Fruit fly (Drosophila melanogaster) whole organism, embryonic: ENCODE results near the gene Ten-m.

Experiments
- CG6854 ChIP-seq: fragments of 200-800 bp; sonication (Bioruptor generic); optimal IDR thresholded peaks from 3 replicates; lab custom pipeline; 2017; ENCODE audit warnings: missing biosample characterization, mild to moderate bottlenecking, missing genetic modification characterization
- CG7963 ChIP-seq: fragments of 200-800 bp; sonication (Bioruptor generic); IDR thresholded peaks from 3 replicates; pipeline ENCODE4 v1.3.6; 2022; ENCODE audit warnings: missing biosample characterization, missing genetic modification characterization; ENCODE audit not compliant: partially characterized antibody
- Dll ChIP-seq: fragments of 200-800 bp; sonication (Bioruptor generic); IDR thresholded peaks from 4 replicates; pipeline ENCODE4 v1.3.6; 2022; ENCODE audit warnings: missing biosample characterization, missing genetic modification characterization; ENCODE audit not compliant: partially characterized antibody
- Hmx ChIP-seq: fragments of 200-800 bp; sonication (Bioruptor generic); optimal IDR thresholded peaks from 2 replicates; lab custom pipeline; 2016; ENCODE audit warnings: missing biosample characterization, missing genetic modification characterization
- Hr39 ChIP-seq: fragments of >200 bp; optimal IDR thresholded peaks from 2 replicates; lab custom pipeline; 2017
- Lim3 ChIP-seq: fragments of 200-800 bp; sonication (Bioruptor generic); IDR thresholded peaks from 2 replicates; pipeline ENCODE4 v1.3.6; 2022; ENCODE audit warnings: missing biosample characterization, missing genetic modification characterization
- Six4 ChIP-seq: fragments of 200-800 bp; sonication (Bioruptor generic); optimal IDR thresholded peaks from 2 replicates; lab custom pipeline; 2016; ENCODE audit warnings: missing biosample characterization, missing genetic modification characterization
- ato ChIP-seq: fragments of 200-800 bp; sonication (Bioruptor generic); IDR thresholded peaks from 2 replicates; pipeline ENCODE4 v1.3.6; 2022; ENCODE audit warnings: missing biosample characterization, missing genetic modification characterization; ENCODE audit not compliant: partially characterized antibody
- az2 ChIP-seq: fragments of 200-800 bp; sonication (Bioruptor generic); optimal IDR thresholded peaks from 3 replicates; lab custom pipeline; 2016; ENCODE audit warnings: missing biosample characterization, missing genetic modification characterization
- corto ChIP-seq: fragments of 200-800 bp; sonication (Bioruptor generic); optimal IDR thresholded peaks from 2 replicates; lab custom pipeline; 2016; ENCODE audit warnings: missing biosample characterization, mild to moderate bottlenecking, missing genetic modification characterization, moderate library complexity
- gsb ChIP-seq: fragments of 200-800 bp; sonication (Bioruptor generic); IDR thresholded peaks from 2 replicates; pipeline ENCODE4 v1.3.6; 2022; ENCODE audit warnings: missing biosample characterization, missing genetic modification characterization
- inv ChIP-seq: fragments of 200-800 bp; sonication (Bioruptor generic); IDR thresholded peaks from 2 replicates; pipeline ENCODE4 v1.3.6; 2022; ENCODE audit warnings: missing biosample characterization, missing genetic modification characterization; ENCODE audit not compliant: partially characterized antibody
- trh ChIP-seq: fragments of 200-800 bp; sonication (Bioruptor generic); optimal IDR thresholded peaks from 2 replicates; lab custom pipeline; 2016; ENCODE audit warnings: missing biosample characterization, missing genetic modification characterization
- usp ChIP-seq: fragments of >200 bp; optimal IDR thresholded peaks from 2 replicates; lab custom pipeline; 2017; ENCODE audit warnings: missing biosample characterization, missing genetic modification characterization

- no peak for TF ChIP-seq Six4
- TF ChIP-seq corto = no peak
- TF ChIP-seq Hmx = no peak
- TF ChIP-seq CG6854 = no peak
- no peak for TF ChIP-seq inv (GFP tag; lab: Robert Waterston, UW)
- no peak for TF ChIP-seq CG7963 (GFP tag; lab: Robert Waterston, UW)
- no peak for TF ChIP-seq gsb (GFP tag; lab: Robert Waterston, UW)
- no peak for TF ChIP-seq Hr39
- no peak for TF ChIP-seq az2
- no peak for TF ChIP-seq Lim3
- no peak for TF ChIP-seq Dll (GFP tag; lab: Robert Waterston, UW)
- TF ChIP-seq trh (GFP tag; lab: Kevin White, UChicago) = no peak
- no peak for TF ChIP-seq ato (GFP tag; lab: Robert Waterston, UW)
- TF ChIP-seq usp (GFP tag; lab: Kevin White, UChicago) = no peak
Observed at dm6 chr3L:22273529-22274301, 133.9 kb downstream of the Ten-m start, which contains the start of gene Srpk79D.
